Worm (Caenorhabditis elegans) whole organism, early embryonic: ENCODE results near the gene R02F2.8.

Experiments
- B0310.2 ChIP-seq: sonication (generic microtip); optimal IDR thresholded peaks from 2 replicates; lab custom pipeline; 2016; ENCODE audit warnings: mild to moderate bottlenecking, missing genetic modification characterization, missing compliant biosample characterization
- F13C5.2 ChIP-seq: sonication (generic microtip); optimal IDR thresholded peaks from 2 replicates; lab custom pipeline; 2017; ENCODE audit warnings: mild to moderate bottlenecking, missing genetic modification characterization, inconsistent platforms, missing compliant biosample characterization
- aly-1 ChIP-seq: sonication (generic microtip); optimal IDR thresholded peaks from 2 replicates; lab custom pipeline; 2016; ENCODE audit warnings: missing genetic modification characterization, missing compliant biosample characterization
- ama-1 ChIP-seq: fragments of 150-350 bp; optimal IDR thresholded peaks from 2 replicates; lab custom pipeline; 2014
- ceh-13 ChIP-seq: fragments of 200-800 bp; sonication (Bioruptor generic); optimal IDR thresholded peaks from 2 replicates; lab custom pipeline; 2018; ENCODE audit warnings: mild to moderate bottlenecking, missing genetic modification characterization, missing compliant biosample characterization
- ceh-36 ChIP-seq: sonication (generic microtip); optimal IDR thresholded peaks from 2 replicates; lab custom pipeline; 2016; ENCODE audit warnings: missing genetic modification characterization, inconsistent platforms, missing compliant biosample characterization
- ets-7 ChIP-seq: sonication (generic microtip); optimal IDR thresholded peaks from 2 replicates; lab custom pipeline; 2016; ENCODE audit warnings: missing genotype, missing genetic modification characterization, missing compliant biosample characterization
- flt-1 ChIP-seq: fragments of 200-800 bp; sonication (Bioruptor generic); IDR thresholded peaks from 2 replicates; pipeline ENCODE4 v1.3.6; 2022; ENCODE audit warnings: missing genetic modification characterization, missing compliant biosample characterization
- hmbx-1 ChIP-seq: sonication (generic microtip); optimal IDR thresholded peaks from 2 replicates; lab custom pipeline; 2016; ENCODE audit warnings: mild to moderate bottlenecking, missing genetic modification characterization, missing compliant biosample characterization
- hmg-4 ChIP-seq: fragments of 200-800 bp; sonication (Bioruptor generic); optimal IDR thresholded peaks from 2 replicates; lab custom pipeline; 2018; ENCODE audit warnings: mild to moderate bottlenecking, missing genetic modification characterization, missing compliant biosample characterization
- hnd-1 ChIP-seq: sonication (generic microtip); optimal IDR thresholded peaks from 2 replicates; lab custom pipeline; 2016; ENCODE audit warnings: missing genetic modification characterization, missing compliant biosample characterization
- pes-1 ChIP-seq: fragments of 200-800 bp; sonication (Bioruptor generic); IDR thresholded peaks from 2 replicates; pipeline ENCODE4 v1.3.6; 2022; ENCODE audit warnings: missing genetic modification reagents, missing genetic modification characterization, missing compliant biosample characterization
- scrt-1 ChIP-seq: fragments of 200-800 bp; sonication (Bioruptor generic); IDR thresholded peaks from 2 replicates; pipeline ENCODE4 v1.3.6; 2022; ENCODE audit warnings: missing genetic modification characterization, missing compliant biosample characterization
- sea-1 ChIP-seq: fragments of 200-800 bp; sonication (Bioruptor generic); conservative IDR thresholded peaks from 2 replicates; pipeline ENCODE4 v1.3.6; 2022; ENCODE audit warnings: missing genetic modification characterization, missing compliant biosample characterization
- tbx-11 ChIP-seq: fragments of 200-800 bp; sonication (Bioruptor generic); IDR thresholded peaks from 2 replicates; pipeline ENCODE4 v1.3.6; 2022; ENCODE audit warnings: missing genetic modification characterization, missing compliant biosample characterization
- tbx-37 ChIP-seq: fragments of 200-800 bp; sonication (Bioruptor generic); conservative IDR thresholded peaks from 2 replicates; pipeline ENCODE4 v1.3.6; 2022; ENCODE audit warnings: missing genetic modification reagents, missing genetic modification characterization, missing compliant biosample characterization
- tra-4 ChIP-seq: sonication (generic microtip); optimal IDR thresholded peaks from 2 replicates; lab custom pipeline; 2017; ENCODE audit warnings: missing genetic modification characterization, missing compliant biosample characterization

Gene R02F2.8

ce11 chrIII:5483738-5484315, 11.2 kb downstream of the R02F2.8 start, which contains the start of the genes R02F2.7 and R02F2.4:
TSS of gene R02F2.7 (minus strand) at chrIII:5483773.
TSS of gene R02F2.4 (plus strand) at chrIII:5484289.
- no peak for TF ChIP-seq hnd-1 (tag; lab: Kevin White, UChicago)
- no peak for TF ChIP-seq scrt-1 (GFP tag; lab: Robert Waterston, UW)
- no peak for TF ChIP-seq tbx-37 (GFP tag; lab: Robert Waterston, UW)
- no peak for TF ChIP-seq ama-1 (lab: Kevin White, UChicago)
- no peak for TF ChIP-seq ceh-36 (tag; lab: Kevin White, UChicago)
- no peak for TF ChIP-seq hmg-4 (GFP tag; lab: Kevin White, UChicago)
- no peak for TF ChIP-seq aly-1 (tag; lab: Kevin White, UChicago)
- no peak for TF ChIP-seq tbx-11 (GFP tag; lab: Robert Waterston, UW)
- TF ChIP-seq F13C5.2 (tag; lab: Kevin White, UChicago) = no peak
- TF ChIP-seq B0310.2 (tag; lab: Kevin White, UChicago) = no peak
- TF ChIP-seq pes-1 (GFP tag; lab: Robert Waterston, UW) = no peak
- TF ChIP-seq sea-1 = no peak
- TF ChIP-seq ceh-13 (GFP tag; lab: Kevin White, UChicago) = no peak

- TF ChIP-seq tbx-11 (GFP tag; lab: Robert Waterston, UW) (0 out of 2 replicates have a peak, but pooled peaks have one; percentile 7), tra-4 (tag; lab: Kevin White, UChicago) (no peak)
Observed at ce11 chrIII:5479493-5480167, 15.4 kb downstream of the R02F2.8 start.

- no peak for TF ChIP-seq sea-1
- no peak for TF ChIP-seq ets-7 (tag; lab: Kevin White, UChicago)
- no peak for TF ChIP-seq tbx-37 (GFP tag; lab: Robert Waterston, UW)
- TF ChIP-seq hmg-4 (GFP tag; lab: Kevin White, UChicago) = no peak
- no peak for TF ChIP-seq hnd-1 (tag; lab: Kevin White, UChicago)
- no peak for TF ChIP-seq ceh-13 (GFP tag; lab: Kevin White, UChicago)
- no peak for TF ChIP-seq ceh-36 (tag; lab: Kevin White, UChicago)
- TF ChIP-seq scrt-1 (GFP tag; lab: Robert Waterston, UW) = no peak
- TF ChIP-seq ama-1 (lab: Kevin White, UChicago) = no peak
- no peak for TF ChIP-seq B0310.2 (tag; lab: Kevin White, UChicago)
- no peak for TF ChIP-seq tbx-11 (GFP tag; lab: Robert Waterston, UW)
- TF ChIP-seq flt-1 = no peak
- no peak for TF ChIP-seq hmbx-1
- TF ChIP-seq aly-1 (tag; lab: Kevin White, UChicago) = no peak
- no peak for TF ChIP-seq tra-4 (tag; lab: Kevin White, UChicago)
- TF ChIP-seq pes-1 (GFP tag; lab: Robert Waterston, UW) = no peak
- TF ChIP-seq F13C5.2 (tag; lab: Kevin White, UChicago) = no peak
Observed at ce11 chrIII:5478824-5479368, 16.2 kb downstream of the R02F2.8 start, which contains the start of the genes R02F2.6 and R02F2.5. TSS of gene R02F2.6 (minus strand) at chrIII:5478924. TSS of gene R02F2.5 (plus strand) at chrIII:5479318.

ce11 chrIII:5478011-5478410, 17.1 kb downstream of the R02F2.8 start, which contains the start of gene R02F2.10:
TSS of gene R02F2.10 (plus strand) at chrIII:5478311.
- no peak for TF ChIP-seq tra-4 (tag; lab: Kevin White, UChicago)
- no peak for TF ChIP-seq F13C5.2 (tag; lab: Kevin White, UChicago)
- TF ChIP-seq pes-1 (GFP tag; lab: Robert Waterston, UW) = no peak
- no peak for TF ChIP-seq ceh-13 (GFP tag; lab: Kevin White, UChicago)
- TF ChIP-seq hmg-4 (GFP tag; lab: Kevin White, UChicago) = no peak

- TF ChIP-seq F13C5.2 (tag; lab: Kevin White, UChicago) = no peak
- TF ChIP-seq scrt-1 (GFP tag; lab: Robert Waterston, UW) = no peak
- TF ChIP-seq pes-1 (GFP tag; lab: Robert Waterston, UW) = no peak
- TF ChIP-seq hmg-4 (GFP tag; lab: Kevin White, UChicago) = no peak
- TF ChIP-seq sea-1 = no peak
- no peak for TF ChIP-seq B0310.2 (tag; lab: Kevin White, UChicago)
- TF ChIP-seq tbx-11 (GFP tag; lab: Robert Waterston, UW) = no peak
- no peak for TF ChIP-seq ama-1 (lab: Kevin White, UChicago)
- TF ChIP-seq tbx-37 (GFP tag; lab: Robert Waterston, UW) = no peak
- TF ChIP-seq flt-1 = no peak
- TF ChIP-seq ets-7 (tag; lab: Kevin White, UChicago) = no peak
- no peak for TF ChIP-seq ceh-13 (GFP tag; lab: Kevin White, UChicago)
- TF ChIP-seq tra-4 (tag; lab: Kevin White, UChicago) = no peak
- no peak for TF ChIP-seq hmbx-1
- TF ChIP-seq hnd-1 (tag; lab: Kevin White, UChicago) = no peak
Observed at ce11 chrIII:5474176-5474575, 20.9 kb downstream of the R02F2.8 start, which contains the start of gene lon-1. TSS of gene lon-1 (plus strand) at chrIII:5474476.

ce11 chrIII:5472693-5473092, 22.4 kb downstream of the R02F2.8 start:
- TF ChIP-seq ceh-36 (tag; lab: Kevin White, UChicago) (peak; percentile 15), hmbx-1 (no peak)

- no peak for TF ChIP-seq ets-7 (tag; lab: Kevin White, UChicago)
Observed at ce11 chrIII:5469090-5469489, 26.0 kb downstream of the R02F2.8 start.
